Fruit fly (Drosophila melanogaster): ENCODE measurements around the gene CG2162.

dm6 chr3L:3081146-3081872 is 46.3 kb downstream of the CG2162 start:
- TF ChIP-seq pan (optimal IDR thresholded peaks at IDR 0.05): no peak
- no peak for TF ChIP-seq EcR (GFP tag; optimal IDR thresholded peaks at IDR 0.05)
- no peak for TF ChIP-seq psq (optimal IDR thresholded peaks at IDR 0.05)
- TF ChIP-seq CG8478 (optimal IDR thresholded peaks at IDR 0.05): no peak
